Fruit fly (Drosophila melanogaster): ENCODE measurements around the gene Inx2.

Inx2 gene

dm6 chrX:7014931-7015428 is 16.5 kb downstream of the Inx2 start (continued):
- TF ChIP-seq slou (GFP tag; optimal IDR thresholded peaks at IDR 0.05) (peak; percentile 19), pnt (GFP tag; optimal IDR thresholded peaks at IDR 0.05) (peak; percentile 30), CG4328 (GFP tag; optimal IDR thresholded peaks at IDR 0.05) (no peak), Rfx (GFP tag; IDR thresholded peaks at IDR 0.05) (peak; percentile 76), Abd-B (GFP tag; optimal IDR thresholded peaks at IDR 0.05) (peak; percentile 48), ATbp (GFP tag; optimal IDR thresholded peaks at IDR 0.05) (no peak), toy (GFP tag; IDR thresholded peaks at IDR 0.05) (no peak), CG11723 (GFP tag; optimal IDR thresholded peaks at IDR 0.05) (no peak), TFAM (GFP tag; optimal IDR thresholded peaks at IDR 0.05) (no peak), CG7928 (GFP tag; optimal IDR thresholded peaks at IDR 0.05) (no peak), caup (GFP tag; optimal IDR thresholded peaks at IDR 0.05; ENCODE audit: severe bottlenecking) (peak; percentile 32), CG12155 (GFP tag; optimal IDR thresholded peaks at IDR 0.05) (peak; percentile 25), ems (GFP tag; optimal IDR thresholded peaks at IDR 0.05) (peak; percentile 16), Scr (GFP tag; IDR thresholded peaks at IDR 0.05; ENCODE audit: partially characterized antibody) (peak; percentile 67), CG18599 (GFP tag; optimal IDR thresholded peaks at IDR 0.05) (peak; percentile 47), Stat92E (GFP tag; optimal IDR thresholded peaks at IDR 0.05) (no peak), HLH4C (GFP tag; IDR thresholded peaks at IDR 0.05; ENCODE audit: partially characterized antibody) (no peak), twi (tag; optimal IDR thresholded peaks at IDR 0.05) (no peak), Ada2b (GFP tag; IDR thresholded peaks at IDR 0.05) (peak; percentile 25), CG42726 (GFP tag; IDR thresholded peaks at IDR 0.05; ENCODE audit: partially characterized antibody) (peak; percentile 67; the same call in 1 of the 2 replicates), CG3407 (GFP tag; optimal IDR thresholded peaks at IDR 0.05) (no peak), Drgx (GFP tag; IDR thresholded peaks at IDR 0.05) (peak; percentile 40), zen (tag; optimal IDR thresholded peaks at IDR 0.05) (no peak), CG4617 (GFP tag; optimal IDR thresholded peaks at IDR 0.05; ENCODE audit: borderline replicate concordance) (no peak), CG7839 (tag; optimal IDR thresholded peaks at IDR 0.05) (peak; percentile 66), CG6254 (GFP tag; optimal IDR thresholded peaks at IDR 0.05) (no peak), Dref (GFP tag; IDR thresholded peaks at IDR 0.05) (peak; percentile 77), sr (GFP tag; IDR thresholded peaks at IDR 0.05) (0 out of 3 replicates have a peak, but pooled peaks have one; percentile 18), CG12071 (GFP tag; optimal IDR thresholded peaks at IDR 0.05) (no peak), esg (GFP tag; conservative IDR thresholded peaks at IDR 0.05) (peak; percentile 55), lbe (GFP tag; optimal IDR thresholded peaks at IDR 0.05) (no peak), nmo (GFP tag; optimal IDR thresholded peaks at IDR 0.05) (peak; percentile 68), CG14667 (GFP tag; IDR thresholded peaks at IDR 0.05) (no peak), CG13287 (GFP tag; IDR thresholded peaks at IDR 0.05; ENCODE audit: partially characterized antibody) (peak; percentile 84), CG2678 (tag; optimal IDR thresholded peaks at IDR 0.05) (peak; percentile 62), Dll (GFP tag; IDR thresholded peaks at IDR 0.05; ENCODE audit: partially characterized antibody) (peak; percentile 71), CG4424 (GFP tag; optimal IDR thresholded peaks at IDR 0.05) (peak; percentile 20), lab (GFP tag; optimal IDR thresholded peaks at IDR 0.05) (peak; percentile 48), Fer3 (tag; optimal IDR thresholded peaks at IDR 0.05) (peak; percentile 14), CG2120 (GFP tag; optimal IDR thresholded peaks at IDR 0.05) (peak; percentile 68), Ssrp (tag; optimal IDR thresholded peaks at IDR 0.05) (peak; percentile 28), CG9215 (GFP tag; IDR thresholded peaks at IDR 0.05) (0 out of 2 replicates have a peak, but pooled peaks have one; percentile 6), CG32772 (GFP tag; IDR thresholded peaks at IDR 0.05) (peak; percentile 8; the same call in 1 of the 2 replicates)
